Worm (Caenorhabditis elegans) whole organism, mixed stage, embryonic: ENCODE data around the gene nlp-51.

ENCODE experiments used
- elt-3 ChIP-seq: fragments of 150-350 bp; optimal IDR thresholded peaks from 2 replicates; lab custom pipeline; 2014; ENCODE audit warnings: missing biosample characterization, missing genetic modification characterization
- lin-13 ChIP-seq: fragments of 150-350 bp; optimal IDR thresholded peaks from 2 replicates; lab custom pipeline; 2014; ENCODE audit warnings: missing biosample characterization, missing genetic modification characterization
- mep-1 ChIP-seq: fragments of 150-350 bp; optimal IDR thresholded peaks from 2 replicates; lab custom pipeline; 2017; ENCODE audit warnings: missing biosample characterization, missing genetic modification reagents, missing genetic modification characterization, inconsistent platforms
- nhr-237 ChIP-seq: fragments of 150-350 bp; optimal IDR thresholded peaks from 2 replicates; lab custom pipeline; 2014; ENCODE audit warnings: missing biosample characterization, missing genetic modification characterization
- nhr-28 ChIP-seq: fragments of 150-350 bp; optimal IDR thresholded peaks from 2 replicates; lab custom pipeline; 2014; ENCODE audit warnings: missing biosample characterization, missing genetic modification characterization
- nhr-76 ChIP-seq: sonication (generic microtip); optimal IDR thresholded peaks from 2 replicates; lab custom pipeline; 2017; ENCODE audit warnings: missing biosample characterization, missing genetic modification characterization
- pha-4 ChIP-seq: fragments of 150-350 bp; optimal IDR thresholded peaks from 2 replicates; lab custom pipeline; 2018; ENCODE audit warnings: missing biosample characterization, missing genetic modification reagents, missing genetic modification characterization

DNA sequence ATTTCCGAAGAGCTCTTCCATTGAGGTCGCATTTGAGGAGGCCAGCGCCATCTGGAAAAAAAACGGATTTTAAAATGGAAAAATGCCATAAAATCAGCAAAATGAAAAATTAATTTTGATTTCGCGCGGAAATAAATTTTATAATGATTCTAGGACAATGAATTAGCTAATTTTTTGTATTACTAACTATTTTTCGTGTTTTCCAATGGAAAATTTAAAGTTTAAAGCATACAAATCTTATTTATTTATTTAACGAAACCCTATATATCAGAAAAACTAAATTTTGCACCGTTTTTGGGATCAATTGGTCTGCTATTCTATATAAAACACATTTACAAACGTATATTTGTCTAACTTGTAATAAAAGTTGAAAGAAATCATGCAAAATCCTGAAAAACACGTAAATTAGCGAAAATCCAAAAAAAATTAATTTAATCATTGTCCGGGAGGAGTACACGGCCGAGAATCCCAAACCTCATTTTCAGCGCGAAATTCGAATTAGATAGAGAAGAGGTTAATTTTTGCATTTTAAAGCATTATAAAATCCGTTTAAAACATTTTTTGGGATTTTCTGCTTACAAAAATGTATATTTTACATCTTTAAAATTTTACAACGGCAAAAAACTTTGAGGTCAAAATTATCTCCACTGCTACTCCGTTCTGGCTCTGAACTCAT, 29.2 kb downstream of the nlp-51 start, which contains the start of gene C47G2.3:
- no peak for TF ChIP-seq elt-3 (tag; lab: Kevin White, UChicago)
- no peak for TF ChIP-seq lin-13 (tag; lab: Kevin White, UChicago)
- TF ChIP-seq nhr-28 (tag; lab: Kevin White, UChicago), result no peak
- TF ChIP-seq nhr-237, result no peak
- TF ChIP-seq mep-1 (tag; lab: Kevin White, UChicago), result no peak
- no peak for TF ChIP-seq nhr-76 (tag; lab: Kevin White, UChicago)
- no peak for TF ChIP-seq pha-4 (tag; lab: Kevin White, UChicago)
